Worm (Caenorhabditis elegans) whole organism, L2 larva: Measurements from ENCODE around the gene cyp-33C4.

Source experiments
- skn-1 ChIP-seq: sonication (generic microtip); optimal IDR thresholded peaks from 2 replicates; lab custom pipeline; 2017; ENCODE audit warnings: missing biosample characterization, missing genetic modification characterization
- snpc-4 ChIP-seq: fragments of 150-350 bp; optimal IDR thresholded peaks from 2 replicates; lab custom pipeline; 2014; ENCODE audit warnings: missing biosample characterization, missing genetic modification characterization

DNA sequence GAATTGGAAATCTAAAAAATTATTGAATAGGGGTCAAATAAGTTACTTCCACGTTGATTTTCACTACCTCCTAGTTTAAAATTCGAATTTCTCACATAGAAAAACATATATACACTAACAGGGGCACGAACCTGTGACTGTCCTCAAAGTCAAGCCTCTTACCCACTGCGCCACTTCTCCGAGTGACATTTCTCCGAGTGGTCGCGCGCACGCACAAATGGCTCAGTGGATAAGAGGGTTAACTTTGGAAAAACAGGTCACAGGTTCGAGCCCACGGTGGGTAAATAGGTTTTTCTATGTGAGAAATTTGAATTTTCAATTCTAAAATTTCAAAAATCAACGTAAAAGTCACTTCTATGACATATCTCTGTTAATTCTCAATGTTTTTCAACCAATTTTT, 41.3 kb downstream of the cyp-33C4 start:
- no peak for TF ChIP-seq snpc-4
- TF ChIP-seq skn-1 (tag; lab: Kevin White, UChicago) = no peak
